Worm (Caenorhabditis elegans) whole organism, L4 larva: ENCODE measurements around the gene K11H12.8.

Experiments
- D1046.2 ChIP-seq: fragments of 200-800 bp; sonication (Bioruptor generic); IDR thresholded peaks from 2 replicates; pipeline ENCODE4 v1.3.6; 2022; ENCODE audit warnings: missing genetic modification characterization, missing compliant biosample characterization
- F26F4.8 ChIP-seq: fragments of 200-800 bp; sonication (Bioruptor generic); conservative IDR thresholded peaks from 2 replicates; pipeline ENCODE4 v1.3.6; 2022; ENCODE audit warnings: missing genetic modification characterization, missing compliant biosample characterization
- F37D6.2 ChIP-seq: sonication (generic microtip); optimal IDR thresholded peaks from 2 replicates; lab custom pipeline; 2016; ENCODE audit warnings: mild to moderate bottlenecking, missing genetic modification characterization, missing compliant biosample characterization
- T20F7.1 ChIP-seq: fragments of 200-800 bp; sonication (Bioruptor generic); optimal IDR thresholded peaks from 2 replicates; lab custom pipeline; 2018; ENCODE audit warnings: mild to moderate bottlenecking, missing genetic modification characterization, missing compliant biosample characterization
- Y5F2A.4 ChIP-seq: fragments of 200-800 bp; sonication (Bioruptor generic); optimal IDR thresholded peaks from 2 replicates; lab custom pipeline; 2018; ENCODE audit warnings: mild to moderate bottlenecking, missing genetic modification characterization, missing compliant biosample characterization
- aha-1 ChIP-seq: fragments of 150-350 bp; peaks from one replicate; lab custom pipeline; 2014; ENCODE audit warnings: missing biosample characterization, missing genetic modification characterization
- ctbp-1 ChIP-seq: fragments of 200-800 bp; sonication (Bioruptor generic); IDR thresholded peaks from 2 replicates; pipeline ENCODE4 v1.3.6; 2022; ENCODE audit warnings: missing genetic modification reagents, missing genetic modification characterization, missing compliant biosample characterization
- daf-8 ChIP-seq: fragments of 200-800 bp; sonication (Bioruptor generic); IDR thresholded peaks from 2 replicates; pipeline ENCODE4 v1.3.6; 2022; ENCODE audit warnings: missing genetic modification characterization, missing compliant biosample characterization
- dmd-6 ChIP-seq: fragments of 200-800 bp; sonication (Bioruptor generic); IDR thresholded peaks from 2 replicates; pipeline ENCODE4 v1.3.6; 2022; ENCODE audit warnings: missing genetic modification reagents, missing genetic modification characterization, missing compliant biosample characterization
- dmd-9 ChIP-seq: fragments of 200-800 bp; sonication (Bioruptor generic); IDR thresholded peaks from 2 replicates; pipeline ENCODE4 v1.3.6; 2022; ENCODE audit warnings: missing genetic modification reagents, missing genetic modification characterization, missing compliant biosample characterization
- dpl-1 ChIP-seq: fragments of 150-350 bp; optimal IDR thresholded peaks from 2 replicates; lab custom pipeline; 2014; ENCODE audit warnings: missing biosample characterization, missing genetic modification reagents, missing genetic modification characterization
- duxl-1 ChIP-seq: sonication (generic microtip); optimal IDR thresholded peaks from 2 replicates; lab custom pipeline; 2016; ENCODE audit warnings: mild to moderate bottlenecking, missing genetic modification characterization, moderate library complexity, missing compliant biosample characterization; ENCODE audit not compliant: poor library complexity
- dve-1 ChIP-seq: sonication (generic microtip); optimal IDR thresholded peaks from 2 replicates; lab custom pipeline; 2017; ENCODE audit warnings: antibody characterized with exemption, mild to moderate bottlenecking, missing genetic modification characterization, missing compliant biosample characterization; ENCODE audit not compliant: insufficient read depth
- fos-1 ChIP-seq: fragments of 150-350 bp; optimal IDR thresholded peaks from 2 replicates; lab custom pipeline; 2014; ENCODE audit warnings: missing biosample characterization, missing genetic modification characterization
- hif-1 ChIP-seq, 2 experiments: sonication (generic microtip); optimal IDR thresholded peaks; 2 replicates each; lab custom pipeline; 2016 to 2017; ENCODE audit warnings: missing compliant biosample characterization in 2 of 2, missing genetic modification characterization in 2 of 2, missing genetic modification reagents in 2 of 2, missing genotype in 2 of 2, mild to moderate bottlenecking in 1 of 2
- hlh-30 ChIP-seq: sonication (generic microtip); optimal IDR thresholded peaks from 2 replicates; lab custom pipeline; 2017; ENCODE audit warnings: antibody characterized with exemption, mild to moderate bottlenecking, missing genetic modification characterization, missing compliant biosample characterization; ENCODE audit not compliant: insufficient read depth
- lim-7 ChIP-seq: fragments of 200-800 bp; sonication (Bioruptor generic); IDR thresholded peaks from 2 replicates; pipeline ENCODE4 v1.3.6; 2022; ENCODE audit warnings: missing genetic modification characterization, missing compliant biosample characterization
- lin-1 ChIP-seq: fragments of 200-800 bp; sonication (Bioruptor generic); IDR thresholded peaks from 2 replicates; pipeline ENCODE4 v1.3.6; 2022; ENCODE audit warnings: missing genetic modification reagents, missing genetic modification characterization, missing compliant biosample characterization
- lin-39 ChIP-seq: fragments of 150-350 bp; optimal IDR thresholded peaks from 2 replicates; lab custom pipeline; 2014; ENCODE audit warnings: missing biosample characterization, missing genetic modification reagents, missing genetic modification characterization
- lir-3 ChIP-seq: sonication (generic microtip); optimal IDR thresholded peaks from 2 replicates; lab custom pipeline; 2016; ENCODE audit warnings: mild to moderate bottlenecking, missing genetic modification characterization, missing compliant biosample characterization
- madf-9 ChIP-seq: fragments of 200-800 bp; sonication (Bioruptor generic); conservative IDR thresholded peaks from 2 replicates; pipeline ENCODE4 v1.3.6; 2022; ENCODE audit warnings: missing genetic modification reagents, missing genetic modification characterization, missing compliant biosample characterization
- mdl-1 ChIP-seq, 2 experiments: fragments of 150-350 bp in 1 of 2; sonication (generic microtip) in 1 of 2; optimal IDR thresholded peaks; 2 replicates each; lab custom pipeline; 2014 to 2017; ENCODE audit warnings: missing biosample characterization in 2 of 2, missing genetic modification characterization in 2 of 2
- mdt-29 ChIP-seq: fragments of 200-800 bp; sonication (Bioruptor generic); IDR thresholded peaks from 2 replicates; pipeline ENCODE4 v1.3.6; 2022; ENCODE audit warnings: missing genetic modification reagents, missing genetic modification characterization, missing compliant biosample characterization
- mes-2 ChIP-seq: sonication (generic microtip); optimal IDR thresholded peaks from 2 replicates; lab custom pipeline; 2016; ENCODE audit warnings: missing genotype, mild to moderate bottlenecking, missing genetic modification characterization, missing compliant biosample characterization; ENCODE audit not compliant: poor library complexity, severe bottlenecking
- mxl-2 ChIP-seq: fragments of 200-800 bp; sonication (Bioruptor generic); conservative IDR thresholded peaks from 2 replicates; pipeline ENCODE4 v1.3.6; 2022; ENCODE audit warnings: missing genetic modification reagents, missing genetic modification characterization, missing compliant biosample characterization
- nhr-10 ChIP-seq: fragments of 150-350 bp; optimal IDR thresholded peaks from 2 replicates; lab custom pipeline; 2014; ENCODE audit warnings: missing biosample characterization, missing genetic modification characterization
- nhr-237 ChIP-seq: sonication (generic microtip); optimal IDR thresholded peaks from 2 replicates; lab custom pipeline; 2017; ENCODE audit warnings: missing biosample characterization, missing genetic modification characterization
- nhr-28 ChIP-seq: fragments of 150-350 bp; optimal IDR thresholded peaks from 2 replicates; lab custom pipeline; 2014; ENCODE audit warnings: missing biosample characterization, missing genetic modification characterization
- nhr-41 ChIP-seq: fragments of 200-800 bp; sonication (Bioruptor generic); IDR thresholded peaks from 2 replicates; pipeline ENCODE4 v1.3.6; 2022; ENCODE audit warnings: missing genetic modification reagents, missing genetic modification characterization, missing compliant biosample characterization
- nhr-42 ChIP-seq: fragments of 200-800 bp; sonication (Bioruptor generic); IDR thresholded peaks from 2 replicates; pipeline ENCODE4 v1.3.6; 2022; ENCODE audit warnings: missing genetic modification characterization, missing compliant biosample characterization
- nhr-48 ChIP-seq: sonication (generic microtip); optimal IDR thresholded peaks from 2 replicates; lab custom pipeline; 2016; ENCODE audit warnings: mild to moderate bottlenecking, missing genetic modification characterization, missing compliant biosample characterization
- nhr-76 ChIP-seq: fragments of 150-350 bp; optimal IDR thresholded peaks from 2 replicates; lab custom pipeline; 2014; ENCODE audit warnings: missing biosample characterization, missing genetic modification characterization
- php-3 ChIP-seq: fragments of 200-800 bp; sonication (Bioruptor generic); IDR thresholded peaks from 2 replicates; pipeline ENCODE4 v1.3.6; 2022; ENCODE audit warnings: missing genetic modification reagents, missing genetic modification characterization, missing compliant biosample characterization
- rbr-2 ChIP-seq: sonication (generic microtip); optimal IDR thresholded peaks from 2 replicates; lab custom pipeline; 2016; ENCODE audit warnings: missing genotype, missing genetic modification characterization, missing compliant biosample characterization
- saeg-2 ChIP-seq: fragments of 200-800 bp; sonication (Bioruptor generic); IDR thresholded peaks from 2 replicates; pipeline ENCODE4 v1.3.6; 2022; ENCODE audit warnings: missing genetic modification reagents, missing genetic modification characterization, missing compliant biosample characterization
- set-16 ChIP-seq: fragments of 200-800 bp; sonication (Bioruptor generic); IDR thresholded peaks from 2 replicates; pipeline ENCODE4 v1.3.6; 2022; ENCODE audit warnings: missing genetic modification reagents, missing genetic modification characterization, missing compliant biosample characterization
- snpc-1.2 ChIP-seq: fragments of 200-800 bp; sonication (Bioruptor generic); IDR thresholded peaks from 2 replicates; pipeline ENCODE4 v1.3.6; 2022; ENCODE audit warnings: missing genetic modification reagents, missing genetic modification characterization, missing compliant biosample characterization
- spr-1 ChIP-seq: sonication (generic microtip); optimal IDR thresholded peaks from 2 replicates; lab custom pipeline; 2016; ENCODE audit warnings: mild to moderate bottlenecking, missing genetic modification characterization, missing compliant biosample characterization
- spr-3 ChIP-seq: fragments of 200-800 bp; sonication (Bioruptor generic); optimal IDR thresholded peaks from 2 replicates; lab custom pipeline; 2018; ENCODE audit warnings: mild to moderate bottlenecking, missing genetic modification characterization, missing compliant biosample characterization
- unc-130 ChIP-seq: sonication (generic microtip); optimal IDR thresholded peaks from 2 replicates; lab custom pipeline; 2016; ENCODE audit warnings: missing genetic modification reagents, missing genetic modification characterization, missing compliant biosample characterization
- unc-62 ChIP-seq, 3 experiments: fragments of 150-350 bp in 1 of 3; sonication (generic microtip); optimal IDR thresholded peaks in 2 of 3; peaks in 1 of 3; 1 replicate in 1 of 3; 2 replicates in 2 of 3; lab custom pipeline; 2014 to 2017; ENCODE audit warnings: missing biosample characterization in 3 of 3, missing genetic modification characterization in 3 of 3, missing genetic modification reagents in 3 of 3, missing genotype in 1 of 3
- vab-7 ChIP-seq: fragments of 200-800 bp; sonication (Bioruptor generic); IDR thresholded peaks from 2 replicates; pipeline ENCODE4 v1.3.6; 2022; ENCODE audit warnings: missing genetic modification reagents, missing genetic modification characterization, missing compliant biosample characterization
- zag-1 ChIP-seq: fragments of 150-350 bp; optimal IDR thresholded peaks from 2 replicates; lab custom pipeline; 2014; ENCODE audit warnings: missing biosample characterization, missing genetic modification characterization
- zfp-2 ChIP-seq: sonication (generic microtip); optimal IDR thresholded peaks from 2 replicates; lab custom pipeline; 2016; ENCODE audit warnings: mild to moderate bottlenecking, missing genetic modification characterization, missing compliant biosample characterization
- zfp-3 ChIP-seq: fragments of 200-800 bp; sonication (Bioruptor generic); conservative IDR thresholded peaks from 2 replicates; pipeline ENCODE4 v1.3.6; 2022; ENCODE audit warnings: missing genetic modification reagents, missing genetic modification characterization, missing compliant biosample characterization
- ztf-7 ChIP-seq: fragments of 150-350 bp; optimal IDR thresholded peaks from 2 replicates; lab custom pipeline; 2014; ENCODE audit warnings: missing biosample characterization, missing genetic modification characterization

Gene K11H12.8

ce11 chrIV:676280-676679 is 21.1 kb downstream of the K11H12.8 start, which contains the start of gene K11H12.5:
TSS of gene K11H12.5 (plus strand) at chrIV:676580.
- TF ChIP-seq spr-3 (GFP tag; lab: Kevin White, UChicago) (no peak), saeg-2 (GFP tag; lab: Robert Waterston, UW) (no peak), mxl-2 (GFP tag; lab: Robert Waterston, UW) (no peak), php-3 (GFP tag; lab: Robert Waterston, UW) (no peak), lin-1 (GFP tag; lab: Robert Waterston, UW) (no peak), dmd-9 (GFP tag; lab: Robert Waterston, UW) (no peak), T20F7.1 (GFP tag; lab: Kevin White, UChicago) (no peak), aha-1 (tag; lab: Kevin White, UChicago) (no peak), lin-39 (tag; lab: Kevin White, UChicago) (no peak), ztf-7 (no peak), dve-1 (tag; lab: Kevin White, UChicago) (no peak), zag-1 (tag; lab: Kevin White, UChicago) (no peak), Y5F2A.4 (GFP tag; lab: Kevin White, UChicago) (no peak), daf-8 (GFP tag; lab: Robert Waterston, UW) (no peak), F26F4.8 (GFP tag; lab: Robert Waterston, UW) (no peak), fos-1 (tag; lab: Kevin White, UChicago) (no peak), nhr-237 (tag; lab: Kevin White, UChicago) (no peak)

ce11 chrIV:682726-683340 is 27.6 kb downstream of the K11H12.8 start:
- TF ChIP-seq mdl-1 (tag; optimal IDR thresholded peaks at IDR 0.05; lab: Kevin White, UChicago) (peak in 1 of 2 experiments; percentile 73), vab-7 (GFP tag; lab: Robert Waterston, UW) (peak; percentile 81), nhr-48 (tag; lab: Kevin White, UChicago) (peak; percentile 33), daf-8 (GFP tag; lab: Robert Waterston, UW) (no peak), saeg-2 (GFP tag; lab: Robert Waterston, UW) (0 out of 2 replicates have a peak, but pooled peaks have one; percentile 12), zfp-2 (tag; lab: Kevin White, UChicago) (peak; percentile 19), nhr-76 (tag; lab: Kevin White, UChicago) (no peak), D1046.2 (GFP tag; lab: Robert Waterston, UW) (peak; percentile 82; the same call in 1 of the 2 replicates), hif-1 (tag; optimal IDR thresholded peaks at IDR 0.05; lab: Kevin White, UChicago) (peak in 1 of 2 experiments; percentile 62), hlh-30 (peak; percentile 90), ztf-7 (peak; percentile 57), rbr-2 (peak; percentile 79), nhr-10 (tag; lab: Kevin White, UChicago) (no peak), dmd-6 (GFP tag; lab: Robert Waterston, UW) (peak; percentile 71), mdt-29 (peak; percentile 52; the same call in 1 of the 2 replicates), lir-3 (tag; lab: Kevin White, UChicago) (peak; percentile 62), ctbp-1 (peak; percentile 81), dpl-1 (GFP tag; lab: Kevin White, UChicago) (peak; percentile 18), nhr-42 (GFP tag; lab: Robert Waterston, UW) (peak; percentile 73; the same call in 1 of the 2 replicates), lin-1 (GFP tag; lab: Robert Waterston, UW) (peak; percentile 30; the same call in 1 of the 2 replicates), duxl-1 (peak; percentile 16), php-3 (GFP tag; lab: Robert Waterston, UW) (peak; percentile 58), unc-130 (GFP tag; lab: Kevin White, UChicago) (peak; percentile 68), snpc-1.2 (peak; percentile 85), spr-1 (tag; lab: Kevin White, UChicago) (no peak), madf-9 (GFP tag; lab: Robert Waterston, UW) (peak; percentile 81), unc-62 (GFP tag; optimal IDR thresholded peaks at IDR 0.05 in 1 of 2; lab: Kevin White, UChicago) (peak in 1 of 2 experiments; percentile 87), unc-62 (tag; optimal IDR thresholded peaks at IDR 0.05; lab: Kevin White, UChicago) (no peak), zfp-3 (GFP tag; lab: Robert Waterston, UW) (peak; percentile 70; the same call in 1 of the 2 replicates), nhr-28 (peak; percentile 38), mes-2 (peak; percentile 78), nhr-41 (peak; percentile 80; the same call in 1 of the 2 replicates), lim-7 (peak; percentile 95), spr-3 (GFP tag; lab: Kevin White, UChicago) (peak; percentile 65), F37D6.2 (tag; lab: Kevin White, UChicago) (peak; percentile 41), set-16 (GFP tag; lab: Robert Waterston, UW) (peak; percentile 50; the same call in 1 of the 2 replicates)
